Fruit fly (Drosophila melanogaster): Measurements from ENCODE around the gene CG15545.

CG15545 gene

dm6 chr3R:30859901-30860560 lies 12.1 kb downstream of the CG15545 start:
- TF ChIP-seq ab (GFP tag; optimal IDR thresholded peaks at IDR 0.05) (no peak), Rx (GFP tag; IDR thresholded peaks at IDR 0.05) (no peak), ken (GFP tag; IDR thresholded peaks at IDR 0.05) (no peak), Abd-B (GFP tag; optimal IDR thresholded peaks at IDR 0.05) (no peak), B-H2 (GFP tag; optimal IDR thresholded peaks at IDR 0.05) (no peak), hb (GFP tag; IDR thresholded peaks at IDR 0.05; ENCODE audit: partially characterized antibody) (no peak), CG4854 (GFP tag; optimal IDR thresholded peaks at IDR 0.05) (no peak), lola (GFP tag; optimal IDR thresholded peaks at IDR 0.05) (no peak), Pdp1 (GFP tag; optimal IDR thresholded peaks at IDR 0.05) (no peak), CG12391 (tag; optimal IDR thresholded peaks at IDR 0.05) (no peak), Chrac-16 (GFP tag; optimal IDR thresholded peaks at IDR 0.05) (no peak), CG34376 (GFP tag; optimal IDR thresholded peaks at IDR 0.05) (no peak), Sox100B (GFP tag; optimal IDR thresholded peaks at IDR 0.05) (peak; percentile 13), CG10431 (GFP tag; optimal IDR thresholded peaks at IDR 0.05) (peak; percentile 65), CG16815 (GFP tag; optimal IDR thresholded peaks at IDR 0.05) (no peak), gro (GFP tag; optimal IDR thresholded peaks at IDR 0.05) (no peak), CG13296 (GFP tag; optimal IDR thresholded peaks at IDR 0.05) (no peak), Ada2b (GFP tag; IDR thresholded peaks at IDR 0.05) (no peak), en (GFP tag; optimal IDR thresholded peaks at IDR 0.05) (no peak), pfk (GFP tag; optimal IDR thresholded peaks at IDR 0.05) (no peak), al (GFP tag; IDR thresholded peaks at IDR 0.05) (no peak), CG10267 (tag; optimal IDR thresholded peaks at IDR 0.05) (peak; percentile 25), CG1529 (GFP tag; optimal IDR thresholded peaks at IDR 0.05) (no peak), CG6854 (GFP tag; optimal IDR thresholded peaks at IDR 0.05) (no peak), CG7745 (tag; optimal IDR thresholded peaks at IDR 0.05) (no peak), CG32532 (GFP tag; IDR thresholded peaks at IDR 0.05) (no peak), D19A (tag; optimal IDR thresholded peaks at IDR 0.05) (no peak), CG32767 (GFP tag; IDR thresholded peaks at IDR 0.05) (no peak), dati (GFP tag; IDR thresholded peaks at IDR 0.05) (no peak), Hr78 (GFP tag; optimal IDR thresholded peaks at IDR 0.05) (no peak), pita (GFP tag; optimal IDR thresholded peaks at IDR 0.05) (no peak), ATbp (GFP tag; optimal IDR thresholded peaks at IDR 0.05) (no peak), ci (GFP tag; IDR thresholded peaks at IDR 0.05) (no peak), kni (GFP tag; optimal IDR thresholded peaks at IDR 0.05) (no peak), CG3065 (GFP tag; optimal IDR thresholded peaks at IDR 0.05) (no peak), CG8478 (optimal IDR thresholded peaks at IDR 0.05) (no peak), CG9817 (tag; optimal IDR thresholded peaks at IDR 0.05) (no peak), sr (GFP tag; IDR thresholded peaks at IDR 0.05) (no peak), lov (optimal IDR thresholded peaks at IDR 0.05) (no peak), lov (GFP tag; IDR thresholded peaks at IDR 0.05) (no peak), Oli (tag; optimal IDR thresholded peaks at IDR 0.05) (no peak), CG10543 (GFP tag; optimal IDR thresholded peaks at IDR 0.05) (no peak), CG31441 (GFP tag; IDR thresholded peaks at IDR 0.05) (0 out of 2 replicates have a peak, but pooled peaks have one; percentile 18), CG18764 (GFP tag; optimal IDR thresholded peaks at IDR 0.05) (no peak), Mes4 (GFP tag; optimal IDR thresholded peaks at IDR 0.05) (no peak), grn (GFP tag; optimal IDR thresholded peaks at IDR 0.05) (no peak), CG10565 (GFP tag; optimal IDR thresholded peaks at IDR 0.05) (no peak), ssp (GFP tag; IDR thresholded peaks at IDR 0.05) (no peak), gcm2 (GFP tag; optimal IDR thresholded peaks at IDR 0.05) (no peak), CG8359 (GFP tag; optimal IDR thresholded peaks at IDR 0.05; ENCODE audit: borderline replicate concordance) (no peak), CG3726 (GFP tag; IDR thresholded peaks at IDR 0.05) (no peak)
